Fruit fly (Drosophila melanogaster): ENCODE measurements around the gene mtDNA-helicase.
A peak's percentile ranks its signal among the peaks of the same experiment; 100 is the strongest.

Gene mtDNA-helicase

dm6 chr2L:9937908-9938307 lies 44.7 kb upstream of the mtDNA-helicase start, which contains the start of gene Arglu1 (continued):
- TF ChIP-seq MESR4 (GFP tag; optimal IDR thresholded peaks at IDR 0.05) (peak; percentile 85), Dref (GFP tag; IDR thresholded peaks at IDR 0.05) (0 out of 2 replicates have a peak, but pooled peaks have one; percentile 34), Dll (GFP tag; IDR thresholded peaks at IDR 0.05; ENCODE audit: partially characterized antibody) (0 out of 4 replicates have a peak, but pooled peaks have one; percentile 31), Mrtf (GFP tag; IDR thresholded peaks at IDR 0.05) (no peak), CG13287 (GFP tag; IDR thresholded peaks at IDR 0.05; ENCODE audit: partially characterized antibody) (peak; percentile 36; the same call in 1 of the 2 replicates), NFAT (GFP tag; IDR thresholded peaks at IDR 0.05) (peak; percentile 34; the same call in 1 of the 2 replicates), pan (optimal IDR thresholded peaks at IDR 0.05) (no peak), pan (GFP tag; optimal IDR thresholded peaks at IDR 0.05 in 1 of 2, IDR thresholded peaks at IDR 0.05 in 1 of 2) (peak in 1 of 2 experiments; percentile 41), CG2712 (tag; optimal IDR thresholded peaks at IDR 0.05) (peak; percentile 28), CG2199 (GFP tag; IDR thresholded peaks at IDR 0.05) (no peak), row (GFP tag; IDR thresholded peaks at IDR 0.05) (0 out of 3 replicates have a peak, but pooled peaks have one; percentile 25), Sin3A (optimal IDR thresholded peaks at IDR 0.05) (peak; percentile 18), zfh2 (GFP tag; optimal IDR thresholded peaks at IDR 0.05) (peak; percentile 58), ATbp (GFP tag; optimal IDR thresholded peaks at IDR 0.05) (no peak), Dbx (GFP tag; IDR thresholded peaks at IDR 0.05) (peak; percentile 57; the same call in 1 of the 3 replicates), Pdp1 (GFP tag; optimal IDR thresholded peaks at IDR 0.05) (peak in 1 of 2 experiments; percentile 81), Lpt (GFP tag; optimal IDR thresholded peaks at IDR 0.05) (no peak), lmd (GFP tag; IDR thresholded peaks at IDR 0.05) (peak; percentile 26; the same call in 1 of the 2 replicates), mam (GFP tag; optimal IDR thresholded peaks at IDR 0.05) (peak; percentile 53), lilli (GFP tag; optimal IDR thresholded peaks at IDR 0.05) (peak; percentile 3), CG34422 (GFP tag; IDR thresholded peaks at IDR 0.05) (peak; percentile 64; the same call in 1 of the 3 replicates), hkb (optimal IDR thresholded peaks at IDR 0.05) (no peak), hkb (GFP tag; IDR thresholded peaks at IDR 0.05) (peak; percentile 28; the same call in 1 of the 2 replicates), ab (GFP tag; optimal IDR thresholded peaks at IDR 0.05) (no peak), CG3163 (GFP tag; optimal IDR thresholded peaks at IDR 0.05) (peak; percentile 14), CG7786 (GFP tag; optimal IDR thresholded peaks at IDR 0.05) (peak; percentile 33), CG33557 (GFP tag; optimal IDR thresholded peaks at IDR 0.05) (no peak), Bteb2 (GFP tag; optimal IDR thresholded peaks at IDR 0.05) (no peak), BEAF-32 (GFP tag; optimal IDR thresholded peaks at IDR 0.05) (peak; percentile 6), CG3847 (GFP tag; IDR thresholded peaks at IDR 0.05) (0 out of 2 replicates have a peak, but pooled peaks have one; percentile 32), zen2 (GFP tag; IDR thresholded peaks at IDR 0.05; ENCODE audit: partially characterized antibody) (0 out of 3 replicates have a peak, but pooled peaks have one; percentile 23), D19B (GFP tag; optimal IDR thresholded peaks at IDR 0.05) (no peak), sob (GFP tag; IDR thresholded peaks at IDR 0.05) (peak; percentile 57; the same call in 1 of the 2 replicates), pum (GFP tag; optimal IDR thresholded peaks at IDR 0.05) (no peak), Rfx (GFP tag; IDR thresholded peaks at IDR 0.05) (peak; percentile 61), Sry-β (GFP tag; optimal IDR thresholded peaks at IDR 0.05) (no peak), CG18764 (GFP tag; optimal IDR thresholded peaks at IDR 0.05) (no peak), CG3995 (GFP tag; optimal IDR thresholded peaks at IDR 0.05) (peak; percentile 1), Meics (GFP tag; optimal IDR thresholded peaks at IDR 0.05) (peak; percentile 13), MBD-R2 (GFP tag; IDR thresholded peaks at IDR 0.05) (peak; percentile 88), jumu (GFP tag; optimal IDR thresholded peaks at IDR 0.05) (peak; percentile 26), gro (GFP tag; optimal IDR thresholded peaks at IDR 0.05) (peak; percentile 20), CG11456 (GFP tag; IDR thresholded peaks at IDR 0.05) (peak; percentile 63; the same call in 1 of the 3 replicates), CG2120 (GFP tag; optimal IDR thresholded peaks at IDR 0.05) (peak; percentile 46), ems (GFP tag; optimal IDR thresholded peaks at IDR 0.05) (peak; percentile 28), Xrp1 (GFP tag; IDR thresholded peaks at IDR 0.05) (0 out of 2 replicates have a peak, but pooled peaks have one; percentile 15), tgo (GFP tag; IDR thresholded peaks at IDR 0.05) (peak; percentile 28; the same call in 1 of the 3 replicates), lab (GFP tag; optimal IDR thresholded peaks at IDR 0.05) (peak; percentile 33), HmgZ (tag; optimal IDR thresholded peaks at IDR 0.05) (peak; percentile 38), Sry-δ (GFP tag; optimal IDR thresholded peaks at IDR 0.05) (peak; percentile 2), CG11247 (GFP tag; IDR thresholded peaks at IDR 0.05) (peak; percentile 39; the same call in 1 of the 2 replicates)

All from whole organism, embryonic.